Worm (Caenorhabditis elegans) whole organism, young adult: ENCODE results near the gene C32D5.14.
A peak's percentile ranks its signal among the peaks of the same experiment; 100 is the strongest.

Experiments used
- B0035.1 ChIP-seq: sonication (generic microtip); optimal IDR thresholded peaks from 2 replicates; lab custom pipeline; 2016; ENCODE audit warnings: missing genetic modification characterization, mild to moderate bottlenecking, missing compliant biosample characterization, missing genotype, missing genetic modification reagents
- B0336.3 ChIP-seq: fragments of 200-800 bp; sonication (Bioruptor generic); IDR thresholded peaks from 2 replicates; pipeline ENCODE4 v1.3.6; 2022; ENCODE audit warnings: missing genetic modification characterization, missing compliant biosample characterization
- C17E4.6 ChIP-seq: fragments of 200-800 bp; sonication (Bioruptor generic); IDR thresholded peaks from 2 replicates; pipeline ENCODE4 v1.3.6; 2022; ENCODE audit warnings: missing genetic modification reagents, missing genetic modification characterization, missing compliant biosample characterization
- F23B12.7 ChIP-seq: sonication (generic microtip); optimal IDR thresholded peaks from 2 replicates; lab custom pipeline; 2017; ENCODE audit warnings: missing genetic modification characterization, mild to moderate bottlenecking, missing compliant biosample characterization, antibody characterized with exemption, moderate library complexity; ENCODE audit not compliant: insufficient read depth
- F39B2.1 ChIP-seq: fragments of 200-800 bp; sonication (Bioruptor generic); IDR thresholded peaks from 2 replicates; pipeline ENCODE4 v1.3.6; 2022; ENCODE audit warnings: missing genetic modification reagents, missing genetic modification characterization, missing compliant biosample characterization
- F49E8.2 ChIP-seq: sonication (generic microtip); optimal IDR thresholded peaks from 3 replicates; lab custom pipeline; 2017; ENCODE audit warnings: missing genetic modification characterization, mild to moderate bottlenecking, missing compliant biosample characterization, antibody characterized with exemption, moderate library complexity; ENCODE audit not compliant: insufficient read depth
- F55B11.4 ChIP-seq: sonication (generic microtip); optimal IDR thresholded peaks from 2 replicates; lab custom pipeline; 2016; ENCODE audit warnings: missing compliant biosample characterization, missing genetic modification characterization, borderline replicate concordance; ENCODE audit not compliant: insufficient read depth
- K12H6.12 ChIP-seq: fragments of 200-800 bp; sonication (Bioruptor generic); optimal IDR thresholded peaks from 2 replicates; lab custom pipeline; 2018; ENCODE audit warnings: mild to moderate bottlenecking, missing genetic modification characterization, missing compliant biosample characterization
- Y56A3A.18 ChIP-seq: fragments of 200-800 bp; sonication (Bioruptor generic); IDR thresholded peaks from 2 replicates; pipeline ENCODE4 v1.3.6; 2022; ENCODE audit warnings: missing genetic modification reagents, missing genetic modification characterization, missing compliant biosample characterization
- aptf-2 ChIP-seq: fragments of 200-800 bp; sonication (Bioruptor generic); conservative IDR thresholded peaks from 2 replicates; pipeline ENCODE4 v1.3.6; 2022; ENCODE audit warnings: missing genetic modification reagents, missing genetic modification characterization, missing compliant biosample characterization
- atf-7 ChIP-seq: sonication (generic microtip); optimal IDR thresholded peaks from 2 replicates; lab custom pipeline; 2017; ENCODE audit warnings: mild to moderate bottlenecking, missing genetic modification characterization, missing compliant biosample characterization
- die-1 ChIP-seq: sonication (generic microtip); optimal IDR thresholded peaks from 2 replicates; lab custom pipeline; 2016; ENCODE audit warnings: missing genotype, mild to moderate bottlenecking, missing genetic modification characterization, missing compliant biosample characterization
- efl-1 ChIP-seq: fragments of 150-350 bp; optimal IDR thresholded peaks from 2 replicates; lab custom pipeline; 2014; ENCODE audit warnings: missing biosample characterization, missing genetic modification reagents, missing genetic modification characterization
- egl-18 ChIP-seq: fragments of 200-800 bp; sonication (Bioruptor generic); IDR thresholded peaks from 2 replicates; pipeline ENCODE4 v1.3.6; 2022; ENCODE audit warnings: missing genetic modification reagents, missing genetic modification characterization, missing compliant biosample characterization
- ekl-4 ChIP-seq: fragments of 200-800 bp; sonication (Bioruptor generic); IDR thresholded peaks from 2 replicates; pipeline ENCODE4 v1.3.6; 2022; ENCODE audit warnings: missing genetic modification reagents, missing genetic modification characterization, missing compliant biosample characterization
- hmg-1.2 ChIP-seq: fragments of 200-800 bp; sonication (Bioruptor generic); IDR thresholded peaks from 2 replicates; pipeline ENCODE4 v1.3.6; 2022; ENCODE audit warnings: missing genetic modification reagents, missing genetic modification characterization, missing compliant biosample characterization
- hrde-1 ChIP-seq: sonication (generic microtip); optimal IDR thresholded peaks from 2 replicates; lab custom pipeline; 2016; ENCODE audit warnings: missing genetic modification characterization, mild to moderate bottlenecking, missing compliant biosample characterization, moderate library complexity, missing genotype, missing genetic modification reagents, borderline replicate concordance
- hsf-1 ChIP-seq: fragments of 200-800 bp; sonication (Bioruptor generic); IDR thresholded peaks from 2 replicates; pipeline ENCODE4 v1.3.6; 2022; ENCODE audit warnings: missing genetic modification reagents, missing genetic modification characterization, missing compliant biosample characterization
- lin-26 ChIP-seq: fragments of 200-800 bp; sonication (Bioruptor generic); IDR thresholded peaks from 2 replicates; pipeline ENCODE4 v1.3.6; 2022; ENCODE audit warnings: missing genetic modification reagents, missing genetic modification characterization, missing compliant biosample characterization
- lin-35 ChIP-seq, 3 experiments: fragments of 150-350 bp in 2 of 3; sonication (generic microtip) in 1 of 3; optimal IDR thresholded peaks; 2 replicates each; lab custom pipeline; 2014 to 2018; ENCODE audit warnings: missing biosample characterization in 3 of 3, missing genetic modification characterization in 3 of 3, missing genetic modification reagents in 3 of 3
- lin-40 ChIP-seq: sonication (generic microtip); optimal IDR thresholded peaks from 2 replicates; lab custom pipeline; 2016; ENCODE audit warnings: missing genetic modification characterization, mild to moderate bottlenecking, missing compliant biosample characterization, missing genotype, missing genetic modification reagents
- lin-54 ChIP-seq: fragments of 200-800 bp; sonication (Bioruptor generic); optimal IDR thresholded peaks from 2 replicates; lab custom pipeline; 2018; ENCODE audit warnings: mild to moderate bottlenecking, missing genetic modification characterization, missing compliant biosample characterization
- madf-10 ChIP-seq: sonication (generic microtip); optimal IDR thresholded peaks from 2 replicates; lab custom pipeline; 2016; ENCODE audit warnings: mild to moderate bottlenecking, missing genetic modification characterization, missing compliant biosample characterization
- nfyb-1 ChIP-seq: fragments of 200-800 bp; sonication (Bioruptor generic); IDR thresholded peaks from 2 replicates; pipeline ENCODE4 v1.3.6; 2022; ENCODE audit warnings: missing genetic modification reagents, missing genetic modification characterization, missing compliant biosample characterization
- nhr-179 ChIP-seq: sonication (generic microtip); optimal IDR thresholded peaks from 2 replicates; lab custom pipeline; 2016; ENCODE audit warnings: mild to moderate bottlenecking, missing genetic modification characterization, missing compliant biosample characterization
- nhr-27 ChIP-seq: fragments of 200-800 bp; sonication (Bioruptor generic); optimal IDR thresholded peaks from 2 replicates; lab custom pipeline; 2018; ENCODE audit warnings: mild to moderate bottlenecking, missing genetic modification characterization, moderate library complexity, missing compliant biosample characterization
- nhr-80 ChIP-seq: sonication (generic microtip); optimal IDR thresholded peaks from 2 replicates; lab custom pipeline; 2016; ENCODE audit warnings: missing genetic modification characterization, missing compliant biosample characterization
- pha-4 ChIP-seq: fragments of 150-350 bp; sonication (generic microtip); optimal IDR thresholded peaks from 2 replicates; lab custom pipeline; 2014; ENCODE audit warnings: missing biosample characterization, missing genetic modification reagents, missing genetic modification characterization
- rcor-1 ChIP-seq: fragments of 200-800 bp; sonication (Bioruptor generic); IDR thresholded peaks from 2 replicates; pipeline ENCODE4 v1.3.6; 2022; ENCODE audit warnings: missing genetic modification reagents, missing genetic modification characterization, missing compliant biosample characterization
- sea-2 ChIP-seq: fragments of 200-800 bp; sonication (Bioruptor generic); IDR thresholded peaks from 2 replicates; pipeline ENCODE4 v1.3.6; 2022; ENCODE audit warnings: missing genetic modification characterization, missing compliant biosample characterization
- snpc-3.4 ChIP-seq: sonication (generic microtip); optimal IDR thresholded peaks from 2 replicates; lab custom pipeline; 2017; ENCODE audit warnings: missing genetic modification characterization, mild to moderate bottlenecking, missing compliant biosample characterization, antibody characterized with exemption, moderate library complexity, missing genotype, missing genetic modification reagents
- somi-1 ChIP-seq: fragments of 200-800 bp; sonication (Bioruptor generic); optimal IDR thresholded peaks from 2 replicates; lab custom pipeline; 2018; ENCODE audit warnings: mild to moderate bottlenecking, missing genetic modification characterization, missing compliant biosample characterization
- tbx-9 ChIP-seq: sonication (generic microtip); optimal IDR thresholded peaks from 2 replicates; lab custom pipeline; 2016; ENCODE audit warnings: borderline replicate concordance, missing genetic modification characterization, inconsistent platforms, missing compliant biosample characterization
- zfh-2 ChIP-seq: fragments of 200-800 bp; sonication (Bioruptor generic); conservative IDR thresholded peaks from 2 replicates; pipeline ENCODE4 v1.3.6; 2022; ENCODE audit warnings: missing genetic modification reagents, missing genetic modification characterization, missing compliant biosample characterization
- ztf-18 ChIP-seq: sonication (generic microtip); optimal IDR thresholded peaks from 2 replicates; lab custom pipeline; 2016; ENCODE audit warnings: missing genotype, mild to moderate bottlenecking, missing genetic modification characterization, missing compliant biosample characterization

The C32D5.14 gene

ce11 chrII:6348360-6348759 is 13.1 kb downstream of the C32D5.14 start (continued):
- TF ChIP-seq B0035.1 (no peak), tbx-9 (no peak), lin-40 (peak; percentile 84), zfh-2 (GFP tag; lab: Robert Waterston, UW) (peak; percentile 82), K12H6.12 (tag; lab: Kevin White, UChicago) (peak; percentile 75), rcor-1 (GFP tag; lab: Robert Waterston, UW) (0 out of 2 replicates have a peak, but pooled peaks have one; percentile 28), pha-4 (tag; lab: Kevin White, UChicago) (peak; percentile 79), F39B2.1 (no peak), aptf-2 (GFP tag; lab: Robert Waterston, UW) (no peak), nfyb-1 (peak; percentile 57; the same call in 1 of the 2 replicates), die-1 (tag; lab: Kevin White, UChicago) (peak; percentile 35), ztf-18 (peak; percentile 63), C17E4.6 (GFP tag; lab: Robert Waterston, UW) (0 out of 2 replicates have a peak, but pooled peaks have one; percentile 38), lin-54 (GFP tag; lab: Kevin White, UChicago) (peak; percentile 72), snpc-3.4 (tag; lab: Kevin White, UChicago) (no peak), nhr-80 (tag; lab: Kevin White, UChicago) (peak; percentile 80), B0336.3 (no peak), F49E8.2 (no peak), lin-35 (GFP tag; optimal IDR thresholded peaks at IDR 0.05; lab: Kevin White, UChicago) (peak in 1 of 3 experiments; percentile 80), lin-26 (peak; percentile 72; the same call in 1 of the 2 replicates), atf-7 (tag; lab: Kevin White, UChicago) (peak; percentile 73), nhr-179 (tag; lab: Kevin White, UChicago) (no peak)

- no peak for TF ChIP-seq Y56A3A.18
- no peak for TF ChIP-seq efl-1 (GFP tag; lab: Kevin White, UChicago)
- no peak for TF ChIP-seq egl-18 (GFP tag; lab: Robert Waterston, UW)
- no peak for TF ChIP-seq hmg-1.2 (GFP tag; lab: Robert Waterston, UW)
- no peak for TF ChIP-seq F23B12.7 (tag; lab: Kevin White, UChicago)
These were observed 14.7 kb downstream of the C32D5.14 start for ce11 chrII:6349968-6350367.

- no peak for TF ChIP-seq F55B11.4
- TF ChIP-seq hrde-1 (tag; lab: Kevin White, UChicago) = no peak
- TF ChIP-seq nhr-27 (tag; lab: Kevin White, UChicago) = no peak
- no peak for TF ChIP-seq somi-1 (GFP tag; lab: Kevin White, UChicago)
- no peak for TF ChIP-seq ekl-4
- no peak for TF ChIP-seq sea-2 (GFP tag; lab: Robert Waterston, UW)
- TF ChIP-seq K12H6.12 (tag; lab: Kevin White, UChicago) = no peak
- TF ChIP-seq hsf-1 (GFP tag; lab: Robert Waterston, UW) = no peak
- no peak for TF ChIP-seq madf-10 (tag; lab: Kevin White, UChicago)
- no peak for TF ChIP-seq C17E4.6 (GFP tag; lab: Robert Waterston, UW)
- no peak for TF ChIP-seq die-1 (tag; lab: Kevin White, UChicago)
- TF ChIP-seq, all 124 proteins: peak for 0
These were observed 16.6 kb downstream of the C32D5.14 start, which contains the start of gene C32D5.10 for ce11 chrII:6351887-6352286. TSS of gene C32D5.10 (minus strand) at chrII:6351987.
